Worm (Caenorhabditis elegans) whole organism, young adult: ENCODE data around the gene M02D8.3.

ENCODE experiments used
- F22D6.2 ChIP-seq: sonication (generic microtip); optimal IDR thresholded peaks from 2 replicates; lab custom pipeline; 2016; ENCODE audit warnings: mild to moderate bottlenecking, missing genetic modification characterization, missing compliant biosample characterization
- F39B2.1 ChIP-seq: fragments of 200-800 bp; sonication (Bioruptor generic); IDR thresholded peaks from 2 replicates; pipeline ENCODE4 v1.3.6; 2022; ENCODE audit warnings: missing genetic modification reagents, missing genetic modification characterization, missing compliant biosample characterization
- Y79H2A.3 ChIP-seq: fragments of 200-800 bp; sonication (Bioruptor generic); conservative IDR thresholded peaks from 2 replicates; pipeline ENCODE4 v1.3.6; 2022; ENCODE audit warnings: missing genetic modification reagents, missing genetic modification characterization, missing compliant biosample characterization
- ama-1 ChIP-seq, 3 experiments: fragments of 150-350 bp in 1 of 3; sonication (generic microtip) in 2 of 3; optimal IDR thresholded peaks; 2 replicates each; lab custom pipeline; 2014 to 2018; ENCODE audit warnings: missing biosample characterization in 2 of 3, missing genetic modification characterization in 2 of 3, missing genetic modification reagents in 2 of 3
- aptf-3 ChIP-seq: fragments of 200-800 bp; sonication (Bioruptor generic); IDR thresholded peaks from 2 replicates; pipeline ENCODE4 v1.3.6; 2022; ENCODE audit warnings: missing genetic modification characterization, missing compliant biosample characterization
- attf-5 ChIP-seq: fragments of 200-800 bp; sonication (Bioruptor generic); optimal IDR thresholded peaks from 2 replicates; lab custom pipeline; 2018; ENCODE audit warnings: mild to moderate bottlenecking, missing genetic modification characterization, missing compliant biosample characterization
- attf-6 ChIP-seq: fragments of 200-800 bp; sonication (Bioruptor generic); IDR thresholded peaks from 2 replicates; pipeline ENCODE4 v1.3.6; 2022; ENCODE audit warnings: missing genetic modification reagents, missing genetic modification characterization, missing compliant biosample characterization
- bed-1 ChIP-seq: fragments of 200-800 bp; sonication (Bioruptor generic); IDR thresholded peaks from 2 replicates; pipeline ENCODE4 v1.3.6; 2022; ENCODE audit warnings: missing genetic modification reagents, missing genetic modification characterization, missing compliant biosample characterization
- bed-2 ChIP-seq: fragments of 200-800 bp; sonication (Bioruptor generic); IDR thresholded peaks from 2 replicates; pipeline ENCODE4 v1.3.6; 2022; ENCODE audit warnings: missing genetic modification reagents, missing genetic modification characterization, missing compliant biosample characterization
- ceh-40 ChIP-seq: fragments of 200-800 bp; sonication (Bioruptor generic); IDR thresholded peaks from 2 replicates; pipeline ENCODE4 v1.3.6; 2022; ENCODE audit warnings: missing genetic modification characterization, missing compliant biosample characterization
- ceh-79 ChIP-seq: sonication (generic microtip); optimal IDR thresholded peaks from 2 replicates; lab custom pipeline; 2017; ENCODE audit warnings: mild to moderate bottlenecking, missing genetic modification characterization, missing compliant biosample characterization
- efl-1 ChIP-seq: fragments of 150-350 bp; optimal IDR thresholded peaks from 2 replicates; lab custom pipeline; 2014; ENCODE audit warnings: missing biosample characterization, missing genetic modification reagents, missing genetic modification characterization
- him-1 ChIP-seq: sonication (generic microtip); optimal IDR thresholded peaks from 2 replicates; lab custom pipeline; 2016; ENCODE audit warnings: missing genotype, missing genetic modification reagents, missing genetic modification characterization, missing compliant biosample characterization
- hlh-26 ChIP-seq: fragments of 200-800 bp; sonication (Bioruptor generic); conservative IDR thresholded peaks from 2 replicates; pipeline ENCODE4 v1.3.6; 2022; ENCODE audit warnings: missing genetic modification reagents, missing genetic modification characterization, missing compliant biosample characterization
- lin-26 ChIP-seq: fragments of 200-800 bp; sonication (Bioruptor generic); IDR thresholded peaks from 2 replicates; pipeline ENCODE4 v1.3.6; 2022; ENCODE audit warnings: missing genetic modification reagents, missing genetic modification characterization, missing compliant biosample characterization
- lin-35 ChIP-seq, 3 experiments: fragments of 150-350 bp in 2 of 3; sonication (generic microtip) in 1 of 3; optimal IDR thresholded peaks; 2 replicates each; lab custom pipeline; 2014 to 2018; ENCODE audit warnings: missing biosample characterization in 3 of 3, missing genetic modification characterization in 3 of 3, missing genetic modification reagents in 3 of 3
- lsy-27 ChIP-seq: sonication (generic microtip); optimal IDR thresholded peaks from 2 replicates; lab custom pipeline; 2017; ENCODE audit warnings: missing genetic modification characterization, mild to moderate bottlenecking, missing compliant biosample characterization, antibody characterized with exemption, missing genotype, borderline replicate concordance; ENCODE audit not compliant: insufficient read depth
- mes-4 ChIP-seq: sonication (generic microtip); optimal IDR thresholded peaks from 2 replicates; lab custom pipeline; 2016; ENCODE audit warnings: missing genotype, missing genetic modification characterization, missing compliant biosample characterization
- mxl-1 ChIP-seq: sonication (generic microtip); optimal IDR thresholded peaks from 2 replicates; lab custom pipeline; 2016; ENCODE audit warnings: missing genetic modification characterization, missing compliant biosample characterization
- nhr-90 ChIP-seq: sonication (generic microtip); optimal IDR thresholded peaks from 2 replicates; lab custom pipeline; 2016; ENCODE audit warnings: missing genotype, mild to moderate bottlenecking, missing genetic modification characterization, missing compliant biosample characterization
- repo-1 ChIP-seq: sonication (generic microtip); optimal IDR thresholded peaks from 2 replicates; lab custom pipeline; 2017; ENCODE audit warnings: mild to moderate bottlenecking, missing genetic modification characterization, missing compliant biosample characterization
- snpc-1.1 ChIP-seq: sonication (generic microtip); optimal IDR thresholded peaks from 2 replicates; lab custom pipeline; 2017; ENCODE audit warnings: missing genetic modification characterization, mild to moderate bottlenecking, missing compliant biosample characterization, antibody characterized with exemption, moderate library complexity, missing genotype, missing genetic modification reagents; ENCODE audit not compliant: insufficient read depth
- snpc-3.4 ChIP-seq: sonication (generic microtip); optimal IDR thresholded peaks from 2 replicates; lab custom pipeline; 2017; ENCODE audit warnings: missing genetic modification characterization, mild to moderate bottlenecking, missing compliant biosample characterization, antibody characterized with exemption, moderate library complexity, missing genotype, missing genetic modification reagents
- snpc-4 ChIP-seq, 5 experiments: fragments of 150-350 bp in 1 of 5; sonication (generic microtip) in 4 of 5; optimal IDR thresholded peaks; 2 replicates each; lab custom pipeline; 2014 to 2018; ENCODE audit warnings: missing genetic modification characterization in 5 of 5, missing biosample characterization in 3 of 5, antibody characterized with exemption in 2 of 5, mild to moderate bottlenecking in 2 of 5, missing compliant biosample characterization in 2 of 5, missing genotype in 2 of 5, moderate library complexity in 2 of 5, missing genetic modification reagents in 1 of 5
- sptf-2 ChIP-seq: fragments of 200-800 bp; sonication (Bioruptor generic); optimal IDR thresholded peaks from 2 replicates; lab custom pipeline; 2018; ENCODE audit warnings: mild to moderate bottlenecking, missing genetic modification characterization, missing compliant biosample characterization
- tlf-1 ChIP-seq: fragments of 200-800 bp; sonication (Bioruptor generic); optimal IDR thresholded peaks from 2 replicates; lab custom pipeline; 2018; ENCODE audit warnings: mild to moderate bottlenecking, missing genetic modification characterization, missing compliant biosample characterization
- unc-130 ChIP-seq: sonication (generic microtip); optimal IDR thresholded peaks from 2 replicates; lab custom pipeline; 2016; ENCODE audit warnings: missing genetic modification reagents, missing genetic modification characterization, missing compliant biosample characterization
- unc-62 ChIP-seq: fragments of 150-350 bp; optimal IDR thresholded peaks from 2 replicates; lab custom pipeline; 2014; ENCODE audit warnings: missing biosample characterization, missing genetic modification reagents, missing genetic modification characterization
- ztf-18 ChIP-seq: sonication (generic microtip); optimal IDR thresholded peaks from 2 replicates; lab custom pipeline; 2016; ENCODE audit warnings: missing genotype, mild to moderate bottlenecking, missing genetic modification characterization, missing compliant biosample characterization
- ztf-22 ChIP-seq: fragments of 200-800 bp; sonication (Bioruptor generic); optimal IDR thresholded peaks from 2 replicates; lab custom pipeline; 2018; ENCODE audit warnings: mild to moderate bottlenecking, missing genetic modification characterization, moderate library complexity, missing compliant biosample characterization

M02D8.3 gene

ce11 chrX:8711141-8711645, 25.6 kb downstream of the M02D8.3 start, which contains the start of gene F53A9.1:
TSS of gene F53A9.1 (plus strand) at chrX:8711595.
- peak; percentile 72 for TF ChIP-seq unc-62 (GFP tag; lab: Kevin White, UChicago)
- no peak for TF ChIP-seq bed-2 (GFP tag; lab: Robert Waterston, UW)

ce11 chrX:8709424-8709823, 27.4 kb downstream of the M02D8.3 start, which contains the start of gene kreg-1:
TSS of gene kreg-1 (plus strand) at chrX:8709764.
- no peak for TF ChIP-seq ceh-79
- TF ChIP-seq unc-130 (GFP tag; lab: Kevin White, UChicago), result no peak
- TF ChIP-seq hlh-26, result no peak
- no peak for TF ChIP-seq aptf-3 (GFP tag; lab: Robert Waterston, UW)
- TF ChIP-seq attf-6 (GFP tag; lab: Robert Waterston, UW), result no peak
- TF ChIP-seq bed-1, result no peak
- no peak for TF ChIP-seq him-1 (tag; lab: Kevin White, UChicago)
- TF ChIP-seq tlf-1 (GFP tag; lab: Kevin White, UChicago), result no peak
- no peak for TF ChIP-seq sptf-2 (GFP tag; lab: Kevin White, UChicago)
- TF ChIP-seq lin-35 (GFP tag; optimal IDR thresholded peaks at IDR 0.05; lab: Kevin White, UChicago), result no peak
- no peak for TF ChIP-seq ceh-40
- TF ChIP-seq mes-4 (tag; lab: Kevin White, UChicago), result no peak
- no peak for TF ChIP-seq attf-5 (GFP tag; lab: Kevin White, UChicago)

- TF ChIP-seq Y79H2A.3 (GFP tag; lab: Robert Waterston, UW) (no peak), ztf-18 (tag; lab: Kevin White, UChicago) (no peak), lsy-27 (tag; lab: Kevin White, UChicago) (no peak), F39B2.1 (no peak), repo-1 (tag; lab: Kevin White, UChicago) (no peak), lin-26 (GFP tag; lab: Robert Waterston, UW) (no peak), bed-1 (no peak), him-1 (tag; lab: Kevin White, UChicago) (no peak), nhr-90 (tag; lab: Kevin White, UChicago) (no peak), ama-1 (optimal IDR thresholded peaks at IDR 0.05; lab: Kevin White, UChicago) (no peak), ama-1 (GFP tag; optimal IDR thresholded peaks at IDR 0.05; lab: Kevin White, UChicago) (no peak)
Observed at ce11 chrX:8708053-8708452, 28.8 kb downstream of the M02D8.3 start, which contains the start of gene F53A9.3. TSS of gene F53A9.3 (plus strand) at chrX:8708353.

ce11 chrX:8704830-8705229, 32.0 kb downstream of the M02D8.3 start:
- no peak for TF ChIP-seq mxl-1 (tag; lab: Kevin White, UChicago)
- no peak for TF ChIP-seq sptf-2 (GFP tag; lab: Kevin White, UChicago)
- TF ChIP-seq Y79H2A.3 (GFP tag; lab: Robert Waterston, UW), result no peak
- no peak for TF ChIP-seq ceh-40
- TF ChIP-seq efl-1 (GFP tag; lab: Kevin White, UChicago), result no peak
- TF ChIP-seq ztf-22 (GFP tag; lab: Kevin White, UChicago), result no peak
- TF ChIP-seq, all 124 proteins: peak for 0

- TF ChIP-seq F22D6.2 (tag; lab: Kevin White, UChicago) (no peak), snpc-3.4 (tag; lab: Kevin White, UChicago) (peak; percentile 30), snpc-4 (GFP tag; optimal IDR thresholded peaks at IDR 0.05; lab: Kevin White, UChicago) (peak; percentile 63), snpc-4 (tag; optimal IDR thresholded peaks at IDR 0.05; lab: Kevin White, UChicago) (peak in 2 of 4 experiments; percentile 80 to 90), snpc-1.1 (tag; lab: Kevin White, UChicago) (peak; percentile 86)
Observed at ce11 chrX:8703664-8704356, 33.0 kb downstream of the M02D8.3 start, which contains the start of gene jbts-14. TSS of gene jbts-14 (plus strand) at chrX:8704306.
